Fruit fly (Drosophila melanogaster) whole organism, embryonic: ENCODE measurements around the gene CG14669.

Experiments used
- Abd-B ChIP-seq: fragments of 200-800 bp; sonication (Bioruptor generic); optimal IDR thresholded peaks from 2 replicates; lab custom pipeline; 2018; ENCODE audit warnings: missing biosample characterization, mild to moderate bottlenecking, missing genetic modification characterization, moderate library complexity
- Aef1 ChIP-seq: fragments of 200-800 bp; sonication (Bioruptor generic); IDR thresholded peaks from 3 replicates; pipeline ENCODE4 v1.3.6; 2022; ENCODE audit warnings: missing biosample characterization, missing genetic modification characterization
- CG10209 ChIP-seq: fragments of 200-800 bp; sonication (Bioruptor generic); optimal IDR thresholded peaks from 3 replicates; lab custom pipeline; 2017; ENCODE audit warnings: missing biosample characterization, mild to moderate bottlenecking, missing genetic modification characterization, missing genetic modification reagents
- CG10366 ChIP-seq: fragments of 200-800 bp; sonication (Bioruptor generic); IDR thresholded peaks from 2 replicates; pipeline ENCODE4 v1.3.6; 2022; ENCODE audit warnings: missing biosample characterization, missing genetic modification characterization
- CG10462 ChIP-seq: fragments of 200-800 bp; sonication (Bioruptor generic); optimal IDR thresholded peaks from 2 replicates; lab custom pipeline; 2016; ENCODE audit warnings: missing biosample characterization, missing genetic modification characterization
- CG11085 ChIP-seq: fragments of 200-800 bp; sonication (Bioruptor generic); IDR thresholded peaks from 2 replicates; pipeline ENCODE4 v1.3.6; 2022; ENCODE audit warnings: missing biosample characterization, missing genetic modification characterization
- CG12769 ChIP-seq: fragments of 200-800 bp; sonication (Bioruptor generic); optimal IDR thresholded peaks from 2 replicates; lab custom pipeline; 2019; ENCODE audit warnings: missing biosample characterization, mild to moderate bottlenecking, missing genetic modification characterization, moderate library complexity
- CG14441 ChIP-seq: fragments of 200-800 bp; sonication (Bioruptor generic); IDR thresholded peaks from 2 replicates; pipeline ENCODE4 v1.3.6; 2022; ENCODE audit warnings: missing biosample characterization, missing genetic modification characterization
- CG1602 ChIP-seq: fragments of 200-800 bp; sonication (Bioruptor generic); optimal IDR thresholded peaks from 3 replicates; lab custom pipeline; 2016; ENCODE audit warnings: missing biosample characterization, missing genetic modification characterization
- CG16863 ChIP-seq: fragments of 200-800 bp; sonication (Bioruptor generic); optimal IDR thresholded peaks from 3 replicates; lab custom pipeline; 2016; ENCODE audit warnings: missing biosample characterization, missing genetic modification characterization
- CG17328 ChIP-seq: fragments of 200-800 bp; sonication (Bioruptor generic); IDR thresholded peaks from 2 replicates; pipeline ENCODE4 v1.3.6; 2022; ENCODE audit warnings: missing biosample characterization, missing genetic modification characterization
- CG17361 ChIP-seq: fragments of 200-800 bp; sonication (Bioruptor generic); IDR thresholded peaks from 3 replicates; pipeline ENCODE4 v1.3.6; 2022; ENCODE audit warnings: missing biosample characterization, missing genetic modification characterization
- CG17612 ChIP-seq: fragments of 200-800 bp; sonication (Bioruptor generic); IDR thresholded peaks from 2 replicates; pipeline ENCODE4 v1.3.6; 2022; ENCODE audit warnings: missing biosample characterization, missing genetic modification characterization
- CG17912 ChIP-seq: fragments of 200-800 bp; sonication (Bioruptor generic); optimal IDR thresholded peaks from 2 replicates; lab custom pipeline; 2018; ENCODE audit warnings: missing biosample characterization, mild to moderate bottlenecking, missing genetic modification characterization
- CG2678 ChIP-seq: fragments of 200-800 bp; sonication (Bioruptor generic); optimal IDR thresholded peaks from 3 replicates; lab custom pipeline; 2019; ENCODE audit warnings: missing biosample characterization, mild to moderate bottlenecking, missing genetic modification characterization, moderate library complexity
- CG2875 ChIP-seq: fragments of 200-800 bp; sonication (Bioruptor generic); optimal IDR thresholded peaks from 2 replicates; lab custom pipeline; 2017; ENCODE audit warnings: missing biosample characterization, mild to moderate bottlenecking, missing genetic modification characterization, missing genetic modification reagents
- CG32767 ChIP-seq: fragments of 200-800 bp; sonication (Bioruptor generic); IDR thresholded peaks from 2 replicates; pipeline ENCODE4 v1.3.6; 2022; ENCODE audit warnings: missing biosample characterization, missing genetic modification characterization
- CG4282 ChIP-seq: fragments of 200-800 bp; sonication (Bioruptor generic); optimal IDR thresholded peaks from 2 replicates; lab custom pipeline; 2016; ENCODE audit warnings: missing biosample characterization, missing genetic modification characterization
- CG6765 ChIP-seq: fragments of 200-800 bp; sonication (Bioruptor generic); optimal IDR thresholded peaks from 3 replicates; lab custom pipeline; 2017; ENCODE audit warnings: missing biosample characterization, mild to moderate bottlenecking, missing genetic modification characterization
- CG7963 ChIP-seq: fragments of 200-800 bp; sonication (Bioruptor generic); IDR thresholded peaks from 3 replicates; pipeline ENCODE4 v1.3.6; 2022; ENCODE audit warnings: missing biosample characterization, missing genetic modification characterization; ENCODE audit not compliant: partially characterized antibody
- CG9437 ChIP-seq: fragments of 200-800 bp; sonication (Bioruptor generic); optimal IDR thresholded peaks from 2 replicates; lab custom pipeline; 2018; ENCODE audit warnings: missing biosample characterization, mild to moderate bottlenecking, missing genetic modification characterization
- CG9797 ChIP-seq: fragments of 200-800 bp; sonication (Bioruptor generic); optimal IDR thresholded peaks from 3 replicates; lab custom pipeline; 2018; ENCODE audit warnings: missing biosample characterization, mild to moderate bottlenecking, missing genetic modification characterization
- Dek ChIP-seq: fragments of 200-800 bp; sonication (Bioruptor generic); optimal IDR thresholded peaks from 3 replicates; lab custom pipeline; 2019; ENCODE audit warnings: missing biosample characterization, mild to moderate bottlenecking, missing genetic modification characterization, moderate library complexity
- Drgx ChIP-seq: fragments of 200-800 bp; sonication (Bioruptor generic); IDR thresholded peaks from 2 replicates; pipeline ENCODE4 v1.3.6; 2022; ENCODE audit warnings: missing biosample characterization, missing genetic modification characterization
- Ets65A ChIP-seq: fragments of 200-800 bp; sonication (Bioruptor generic); peaks from one replicate; lab custom pipeline; 2016; ENCODE audit warnings: missing biosample characterization, missing genetic modification characterization
- Ets97D ChIP-seq: fragments of 200-800 bp; sonication (Bioruptor generic); optimal IDR thresholded peaks from 3 replicates; lab custom pipeline; 2016; ENCODE audit warnings: missing biosample characterization, missing genetic modification characterization
- Hr3 ChIP-seq: fragments of 200-800 bp; sonication (Bioruptor generic); optimal IDR thresholded peaks from 3 replicates; lab custom pipeline; 2016; ENCODE audit warnings: missing biosample characterization, missing genetic modification characterization
- Hr51 ChIP-seq, 2 experiments: fragments of 200-800 bp; sonication (Bioruptor generic); optimal IDR thresholded peaks; 2 replicates in 1 of 2; 3 replicates in 1 of 2; lab custom pipeline; 2016 to 2018; ENCODE audit warnings: missing biosample characterization in 2 of 2, missing genetic modification characterization in 2 of 2, mild to moderate bottlenecking in 1 of 2, moderate library complexity in 1 of 2
- Hsf ChIP-seq: fragments of 200-800 bp; sonication (Bioruptor generic); optimal IDR thresholded peaks from 3 replicates; lab custom pipeline; 2016; ENCODE audit warnings: missing biosample characterization, missing genetic modification characterization
- Med ChIP-seq: fragments of 200-800 bp; sonication (Bioruptor generic); peaks from one replicate; lab custom pipeline; 2016; ENCODE audit warnings: missing biosample characterization, missing genetic modification characterization, mild to moderate bottlenecking, inconsistent platforms, moderate library complexity
- Sox102F ChIP-seq: fragments of 200-800 bp; sonication (Bioruptor generic); optimal IDR thresholded peaks from 2 replicates; lab custom pipeline; 2018; ENCODE audit warnings: missing biosample characterization, mild to moderate bottlenecking, missing genetic modification characterization, moderate library complexity
- Usf ChIP-seq: fragments of 200-800 bp; sonication (Bioruptor generic); optimal IDR thresholded peaks from 2 replicates; lab custom pipeline; 2017; ENCODE audit warnings: missing genotype, missing biosample characterization, missing genetic modification characterization
- YL-1 ChIP-seq: fragments of 200-800 bp; sonication (Bioruptor generic); optimal IDR thresholded peaks from 3 replicates; lab custom pipeline; 2017; ENCODE audit warnings: missing biosample characterization, mild to moderate bottlenecking, missing genetic modification characterization
- amos ChIP-seq: fragments of 200-800 bp; sonication (Bioruptor generic); IDR thresholded peaks from 2 replicates; pipeline ENCODE4 v1.3.6; 2022; ENCODE audit warnings: missing biosample characterization, missing genetic modification characterization; ENCODE audit not compliant: partially characterized antibody
- cato ChIP-seq: fragments of 200-800 bp; sonication (Bioruptor generic); optimal IDR thresholded peaks from 2 replicates; lab custom pipeline; 2016; ENCODE audit warnings: missing biosample characterization, missing genetic modification characterization, borderline replicate concordance
- caup ChIP-seq: fragments of 200-800 bp; sonication (Bioruptor generic); optimal IDR thresholded peaks from 3 replicates; lab custom pipeline; 2017; ENCODE audit warnings: missing biosample characterization, mild to moderate bottlenecking, missing genetic modification characterization, moderate library complexity; ENCODE audit not compliant: severe bottlenecking
- chinmo ChIP-seq: fragments of 200-800 bp; sonication (Bioruptor generic); IDR thresholded peaks from 4 replicates; pipeline ENCODE4 v1.3.6; 2022; ENCODE audit warnings: missing biosample characterization, missing genetic modification characterization; ENCODE audit not compliant: partially characterized antibody
- chn ChIP-seq: fragments of 200-800 bp; sonication (Bioruptor generic); optimal IDR thresholded peaks from 2 replicates; lab custom pipeline; 2016; ENCODE audit warnings: missing biosample characterization, missing genetic modification characterization
- dmrt99B ChIP-seq: fragments of 200-800 bp; sonication (Bioruptor generic); optimal IDR thresholded peaks from 2 replicates; lab custom pipeline; 2018; ENCODE audit warnings: missing biosample characterization, mild to moderate bottlenecking, missing genetic modification characterization, moderate library complexity
- fd102C ChIP-seq: fragments of 200-800 bp; sonication (Bioruptor generic); optimal IDR thresholded peaks from 2 replicates; lab custom pipeline; 2018; ENCODE audit warnings: missing biosample characterization, mild to moderate bottlenecking, missing genetic modification characterization, moderate library complexity
- inv ChIP-seq: fragments of 200-800 bp; sonication (Bioruptor generic); IDR thresholded peaks from 2 replicates; pipeline ENCODE4 v1.3.6; 2022; ENCODE audit warnings: missing biosample characterization, missing genetic modification characterization; ENCODE audit not compliant: partially characterized antibody
- mam ChIP-seq: fragments of 200-800 bp; sonication (Bioruptor generic); optimal IDR thresholded peaks from 3 replicates; lab custom pipeline; 2016; ENCODE audit warnings: missing biosample characterization, missing genetic modification characterization
- onecut ChIP-seq: fragments of 200-800 bp; sonication (Bioruptor generic); IDR thresholded peaks from 2 replicates; pipeline ENCODE4 v1.3.6; 2022; ENCODE audit warnings: missing biosample characterization, missing genetic modification characterization
- p53 ChIP-seq: fragments of 200-800 bp; sonication (Bioruptor generic); optimal IDR thresholded peaks from 2 replicates; lab custom pipeline; 2016; ENCODE audit warnings: missing biosample characterization, missing genetic modification characterization
- pan ChIP-seq, 4 experiments: fragments of >200 bp in 3 of 4; fragments of 200-800 bp in 1 of 4; sonication (Bioruptor generic) in 1 of 4; optimal IDR thresholded peaks in 3 of 4; IDR thresholded peaks in 1 of 4; 2 replicates each; pipeline versions ENCODE4 v1.3.6 to Lab custom; 2017 to 2022; ENCODE audit warnings: missing biosample characterization in 2 of 4, missing genetic modification characterization in 2 of 4, mixed read lengths in 1 of 4
- phol ChIP-seq: fragments of 200-800 bp; sonication (Bioruptor generic); optimal IDR thresholded peaks from 3 replicates; lab custom pipeline; 2018; ENCODE audit warnings: missing biosample characterization, mild to moderate bottlenecking, missing genetic modification characterization, moderate library complexity
- salm ChIP-seq: fragments of 200-800 bp; sonication (Bioruptor generic); optimal IDR thresholded peaks from 2 replicates; lab custom pipeline; 2018; ENCODE audit warnings: missing biosample characterization, mild to moderate bottlenecking, missing genetic modification characterization
- stwl ChIP-seq: fragments of 200-800 bp; sonication (Bioruptor generic); optimal IDR thresholded peaks from 3 replicates; lab custom pipeline; 2018; ENCODE audit warnings: missing biosample characterization, mild to moderate bottlenecking, missing genetic modification characterization, moderate library complexity
- zen ChIP-seq: fragments of 200-800 bp; sonication (Bioruptor generic); optimal IDR thresholded peaks from 3 replicates; lab custom pipeline; 2018; ENCODE audit warnings: missing biosample characterization, mild to moderate bottlenecking, missing genetic modification characterization, moderate library complexity

The CG14669 gene

DNA sequence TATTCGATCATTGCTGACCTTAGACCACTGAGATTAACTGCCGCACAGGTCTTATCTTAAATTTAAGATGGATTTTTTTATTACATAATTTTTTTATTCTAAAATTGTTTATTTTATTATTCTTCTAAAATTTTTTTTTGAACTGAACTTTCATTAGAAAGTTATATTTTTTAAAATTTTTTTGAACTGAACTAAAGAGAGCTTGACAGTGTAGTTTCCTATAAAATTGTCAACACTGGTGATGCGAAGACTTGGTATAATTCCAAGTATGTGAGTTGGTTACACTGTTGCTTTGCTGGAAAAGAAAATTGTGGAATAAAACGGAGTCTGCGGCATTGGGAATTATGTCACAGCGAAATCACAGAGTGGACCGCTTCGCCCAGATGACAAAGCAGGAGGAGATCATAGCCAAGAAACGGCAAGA, 71.0 kb downstream of the CG14669 start, which contains the start of gene CG31550 (continued):
- TF ChIP-seq pan (optimal IDR thresholded peaks at IDR 0.05; lab: Kevin White, UChicago) (no peak), pan (GFP tag; optimal IDR thresholded peaks at IDR 0.05 in 1 of 2, IDR thresholded peaks at IDR 0.05 in 1 of 2) (peak in 1 of 2 experiments; percentile 77), Ets65A (GFP tag; lab: Kevin White, UChicago) (peak; percentile 91), p53 (GFP tag; lab: Kevin White, UChicago) (no peak), CG32767 (GFP tag; lab: Robert Waterston, UW) (peak; percentile 57; the same call in 1 of the 2 replicates), CG14441 (peak; percentile 72), CG9437 (GFP tag; lab: Kevin White, UChicago) (peak; percentile 40), stwl (tag; lab: Kevin White, UChicago) (peak; percentile 85), mam (GFP tag; lab: Kevin White, UChicago) (peak; percentile 69), chn (peak; percentile 32), CG9797 (GFP tag; lab: Kevin White, UChicago) (peak; percentile 39), Hsf (peak; percentile 51), Sox102F (GFP tag; lab: Kevin White, UChicago) (peak; percentile 73), salm (peak; percentile 11), dmrt99B (no peak), CG17361 (no peak; the same call in 1 of the 3 replicates), YL-1 (GFP tag; lab: Kevin White, UChicago) (peak; percentile 82), Aef1 (GFP tag; lab: Robert Waterston, UW) (peak; percentile 71), Abd-B (GFP tag; lab: Kevin White, UChicago) (peak; percentile 74), cato (GFP tag; lab: Kevin White, UChicago) (peak; percentile 19), CG17612 (0 out of 2 replicates have a peak, but pooled peaks have one; percentile 9), chinmo (GFP tag; lab: Robert Waterston, UW) (no peak), Ets97D (GFP tag; lab: Kevin White, UChicago) (no peak), CG17912 (GFP tag; lab: Kevin White, UChicago) (no peak), CG17328 (GFP tag; lab: Robert Waterston, UW) (peak; percentile 67; the same call in 1 of the 2 replicates), Hr3 (GFP tag; lab: Kevin White, UChicago) (peak; percentile 74), zen (tag; lab: Kevin White, UChicago) (peak; percentile 64), CG10366 (peak; percentile 79), CG7963 (GFP tag; lab: Robert Waterston, UW) (no peak), phol (tag; lab: Kevin White, UChicago) (peak; percentile 81), CG12769 (tag; lab: Kevin White, UChicago) (no peak), amos (GFP tag; lab: Robert Waterston, UW) (0 out of 2 replicates have a peak, but pooled peaks have one; percentile 11), Usf (GFP tag; lab: Kevin White, UChicago) (peak; percentile 33), CG2875 (GFP tag; lab: Kevin White, UChicago) (no peak), CG10209 (GFP tag; lab: Kevin White, UChicago) (peak; percentile 60), Med (peak; percentile 79), CG16863 (GFP tag; lab: Kevin White, UChicago) (peak; percentile 22), CG11085 (GFP tag; lab: Robert Waterston, UW) (peak; percentile 73; the same call in 1 of the 2 replicates), Hr51 (GFP tag; optimal IDR thresholded peaks at IDR 0.05; lab: Kevin White, UChicago) (peak; percentile 53 to 72), Dek (tag; lab: Kevin White, UChicago) (peak; percentile 63), Drgx (GFP tag; lab: Robert Waterston, UW) (peak; percentile 47), fd102C (GFP tag; lab: Kevin White, UChicago) (peak; percentile 3), CG10462 (GFP tag; lab: Kevin White, UChicago) (peak; percentile 39), onecut (0 out of 2 replicates have a peak, but pooled peaks have one; percentile 30), CG4282 (GFP tag; lab: Kevin White, UChicago) (no peak), CG1602 (peak; percentile 76), CG2678 (tag; lab: Kevin White, UChicago) (peak; percentile 82), CG6765 (GFP tag; lab: Kevin White, UChicago) (peak; percentile 12), inv (GFP tag; lab: Robert Waterston, UW) (no peak), caup (GFP tag; lab: Kevin White, UChicago) (peak; percentile 49)
